Worm (Caenorhabditis elegans): ENCODE results near the gene cup-4.

cup-4 gene

ce11 chrIII:7893224-7893623, 26.9 kb downstream of the cup-4 start:
- TF ChIP-seq ceh-30 (tag; optimal IDR thresholded peaks at IDR 0.05) (no peak), pqm-1 (tag; optimal IDR thresholded peaks at IDR 0.05) (no peak), elt-4 (tag; optimal IDR thresholded peaks at IDR 0.05) (no peak), hlh-6 (tag; optimal IDR thresholded peaks at IDR 0.05) (no peak), nhr-11 (tag; optimal IDR thresholded peaks at IDR 0.05) (no peak), C38D4.7 (GFP tag; optimal IDR thresholded peaks at IDR 0.05) (no peak)

ce11 chrIII:7894724-7895123, 28.4 kb downstream of the cup-4 start, which contains the start of gene ZK688.4:
TSS of gene ZK688.4 (plus strand) at chrIII:7895024.
- TF ChIP-seq elt-2 (tag; optimal IDR thresholded peaks at IDR 0.05) (no peak), ceh-18 (tag; optimal IDR thresholded peaks at IDR 0.05) (no peak), ceh-6 (GFP tag; optimal IDR thresholded peaks at IDR 0.05) (no peak), gmeb-2 (tag; optimal IDR thresholded peaks at IDR 0.05) (no peak), madf-2 (tag; optimal IDR thresholded peaks at IDR 0.05) (no peak), ceh-9 (tag; optimal IDR thresholded peaks at IDR 0.05) (no peak), rnt-1 (tag; optimal IDR thresholded peaks at IDR 0.05) (no peak), Y22D7AL.16 (tag; optimal IDR thresholded peaks at IDR 0.05) (no peak), ceh-22 (tag; optimal IDR thresholded peaks at IDR 0.05) (no peak), ahr-1 (tag; optimal IDR thresholded peaks at IDR 0.05) (no peak), pros-1 (tag; optimal IDR thresholded peaks at IDR 0.05) (no peak), fkh-10 (GFP tag; optimal IDR thresholded peaks at IDR 0.05) (no peak), unc-3 (GFP tag; conservative IDR thresholded peaks at IDR 0.05) (no peak), unc-3 (tag; optimal IDR thresholded peaks at IDR 0.05) (no peak), fax-1 (tag; optimal IDR thresholded peaks at IDR 0.05) (no peak), F13H6.1 (tag; optimal IDR thresholded peaks at IDR 0.05) (no peak), pax-1 (tag; optimal IDR thresholded peaks at IDR 0.05) (no peak), C08G9.2 (tag; optimal IDR thresholded peaks at IDR 0.05) (no peak)

ce11 chrIII:7896925-7897324, 30.6 kb downstream of the cup-4 start, which contains the start of gene ZK688.10:
TSS of gene ZK688.10 (minus strand) at chrIII:7897025.
- TF ChIP-seq fkh-10 (GFP tag; optimal IDR thresholded peaks at IDR 0.05) = no peak
- no peak for TF ChIP-seq ceh-34 (tag; optimal IDR thresholded peaks at IDR 0.05)
- TF ChIP-seq unc-42 (tag; optimal IDR thresholded peaks at IDR 0.05) = no peak
- no peak for TF ChIP-seq che-1 (tag; optimal IDR thresholded peaks at IDR 0.05)
- TF ChIP-seq elt-2 (tag; optimal IDR thresholded peaks at IDR 0.05) = no peak
- no peak for TF ChIP-seq odd-2 (tag; optimal IDR thresholded peaks at IDR 0.05)
- TF ChIP-seq F13H6.1 (tag; optimal IDR thresholded peaks at IDR 0.05) = no peak
- TF ChIP-seq ceh-31 (tag; optimal IDR thresholded peaks at IDR 0.05) = no peak
- TF ChIP-seq ceh-24 (tag; optimal IDR thresholded peaks at IDR 0.05) = no peak
- no peak for TF ChIP-seq ztf-16 (tag; optimal IDR thresholded peaks at IDR 0.05)
- TF ChIP-seq gmeb-2 (tag; optimal IDR thresholded peaks at IDR 0.05) = no peak
- TF ChIP-seq ceh-30 (tag; optimal IDR thresholded peaks at IDR 0.05) = no peak
- TF ChIP-seq sox-4 (tag; optimal IDR thresholded peaks at IDR 0.05) = no peak
- TF ChIP-seq madf-2 (tag; optimal IDR thresholded peaks at IDR 0.05) = no peak
- TF ChIP-seq lin-11 (tag; optimal IDR thresholded peaks at IDR 0.05) = no peak
- TF ChIP-seq fkh-6 (tag; optimal IDR thresholded peaks at IDR 0.05) = no peak
- no peak for TF ChIP-seq unc-3 (GFP tag; conservative IDR thresholded peaks at IDR 0.05)
- no peak for TF ChIP-seq unc-3 (tag; optimal IDR thresholded peaks at IDR 0.05)
- TF ChIP-seq ceh-19 (GFP tag; optimal IDR thresholded peaks at IDR 0.05) = no peak
- TF ChIP-seq pag-3 (tag; optimal IDR thresholded peaks at IDR 0.05; ENCODE audit: borderline replicate concordance) = no peak
- TF ChIP-seq fax-1 (tag; optimal IDR thresholded peaks at IDR 0.05) = no peak

ce11 chrIII:7897733-7898132, 31.4 kb downstream of the cup-4 start:
- TF ChIP-seq pat-9 (tag; optimal IDR thresholded peaks at IDR 0.05) (no peak), pax-1 (tag; optimal IDR thresholded peaks at IDR 0.05) (no peak), C38D4.7 (GFP tag; optimal IDR thresholded peaks at IDR 0.05) (no peak), C08G9.2 (tag; optimal IDR thresholded peaks at IDR 0.05) (no peak)

Measured in whole organism, late embryonic.